In genomic region chrX:2121716-2122601, dm6 we compare ENCODE assay signal across 1 fruit fly cellular context.
TF ChIP-seq lines count a peak whose summit lies in the region.

No protein-coding gene starts in this region.

TF ChIP-seq in whole organism, embryonic, 481 proteins besides CTCF, POLR2A, EP300 and RAD21 (continued from another document):
- TF ChIP-seq Dek (tag; optimal IDR thresholded peaks at IDR 0.05; lab: Kevin White, UChicago) (peak; percentile 6), esg (GFP tag; conservative IDR thresholded peaks at IDR 0.05; lab: Robert Waterston, UW) (0 out of 2 replicates have a peak, but pooled peaks have one; percentile 6), CG2875 (GFP tag; optimal IDR thresholded peaks at IDR 0.05; lab: Kevin White, UChicago) (peak; percentile 15), Ets65A (GFP tag; lab: Kevin White, UChicago) (peak; percentile 92), CG7839 (tag; optimal IDR thresholded peaks at IDR 0.05; lab: Kevin White, UChicago) (peak; percentile 53), croc (GFP tag; conservative IDR thresholded peaks at IDR 0.05; lab: Robert Waterston, UW) (no peak), Pdp1 (GFP tag; optimal IDR thresholded peaks at IDR 0.05; lab: Kevin White, UChicago) (peak in 1 of 2 experiments; percentile 20), CG15696 (tag; optimal IDR thresholded peaks at IDR 0.05; lab: Kevin White, UChicago) (peak; percentile 27), vvl (GFP tag; IDR thresholded peaks at IDR 0.05; lab: Robert Waterston, UW) (peak; percentile 63; the same call in 1 of the 2 replicates), lmd (GFP tag; IDR thresholded peaks at IDR 0.05; lab: Robert Waterston, UW) (peak; percentile 47; the same call in 1 of the 2 replicates), Deaf1 (tag; optimal IDR thresholded peaks at IDR 0.05; lab: Kevin White, UChicago) (no peak), CG3407 (GFP tag; optimal IDR thresholded peaks at IDR 0.05; lab: Kevin White, UChicago) (peak; percentile 3), CG12659 (GFP tag; optimal IDR thresholded peaks at IDR 0.05; lab: Kevin White, UChicago) (no peak), Trl (optimal IDR thresholded peaks at IDR 0.05; lab: Kevin White, UChicago) (peak; percentile 31 to 51), Trl (GFP tag; optimal IDR thresholded peaks at IDR 0.05; lab: Kevin White, UChicago) (peak; percentile 31), C15 (GFP tag; IDR thresholded peaks at IDR 0.05; lab: Robert Waterston, UW) (no peak), CG17328 (GFP tag; IDR thresholded peaks at IDR 0.05; lab: Robert Waterston, UW) (0 out of 2 replicates have a peak, but pooled peaks have one; percentile 38), CG14441 (GFP tag; IDR thresholded peaks at IDR 0.05; lab: Robert Waterston, UW) (no peak), CG18764 (GFP tag; optimal IDR thresholded peaks at IDR 0.05; lab: Kevin White, UChicago) (no peak), gt (GFP tag; IDR thresholded peaks at IDR 0.05; lab: Robert Waterston, UW) (no peak), slbo (GFP tag; IDR thresholded peaks at IDR 0.05; lab: Robert Waterston, UW) (peak; percentile 24; the same call in 1 of the 2 replicates), CG8290 (GFP tag; optimal IDR thresholded peaks at IDR 0.05; lab: Kevin White, UChicago) (no peak), CG8290 (tag; optimal IDR thresholded peaks at IDR 0.05; lab: Kevin White, UChicago) (peak in 1 of 2 experiments; percentile 7), onecut (GFP tag; IDR thresholded peaks at IDR 0.05; lab: Robert Waterston, UW) (peak; percentile 6; the same call in 1 of the 2 replicates), CG9437 (GFP tag; optimal IDR thresholded peaks at IDR 0.05; lab: Kevin White, UChicago) (no peak), CG3281 (GFP tag; optimal IDR thresholded peaks at IDR 0.05; lab: Kevin White, UChicago) (no peak), CG6813 (GFP tag; optimal IDR thresholded peaks at IDR 0.05; lab: Kevin White, UChicago) (peak; percentile 34), CG34224 (GFP tag; IDR thresholded peaks at IDR 0.05; lab: Robert Waterston, UW; ENCODE audit: partially characterized antibody) (no peak), Hr3 (GFP tag; optimal IDR thresholded peaks at IDR 0.05; lab: Kevin White, UChicago) (peak; percentile 28), CG8944 (GFP tag; optimal IDR thresholded peaks at IDR 0.05; lab: Kevin White, UChicago) (no peak), zen2 (GFP tag; IDR thresholded peaks at IDR 0.05; lab: Robert Waterston, UW; ENCODE audit: partially characterized antibody) (no peak), HLHmδ (GFP tag; optimal IDR thresholded peaks at IDR 0.05; lab: Kevin White, UChicago) (no peak), CG18476 (GFP tag; optimal IDR thresholded peaks at IDR 0.05; lab: Kevin White, UChicago) (peak; percentile 8), CG7987 (GFP tag; optimal IDR thresholded peaks at IDR 0.05; lab: Kevin White, UChicago) (no peak), ken (GFP tag; IDR thresholded peaks at IDR 0.05; lab: Robert Waterston, UW) (peak; percentile 51; the same call in 1 of the 3 replicates), CG7928 (GFP tag; optimal IDR thresholded peaks at IDR 0.05; lab: Kevin White, UChicago) (no peak), CrebB (tag; optimal IDR thresholded peaks at IDR 0.05; lab: Kevin White, UChicago) (no peak), CG14860 (GFP tag; IDR thresholded peaks at IDR 0.05; lab: Robert Waterston, UW; ENCODE audit: partially characterized antibody) (no peak), D19A (tag; optimal IDR thresholded peaks at IDR 0.05; lab: Kevin White, UChicago) (peak; percentile 76), chn (GFP tag; optimal IDR thresholded peaks at IDR 0.05; lab: Kevin White, UChicago) (peak; percentile 19), nau (GFP tag; optimal IDR thresholded peaks at IDR 0.05; lab: Kevin White, UChicago) (no peak), so (GFP tag; IDR thresholded peaks at IDR 0.05; lab: Robert Waterston, UW) (no peak), org-1 (GFP tag; optimal IDR thresholded peaks at IDR 0.05; lab: Kevin White, UChicago) (peak; percentile 11), tio (GFP tag; optimal IDR thresholded peaks at IDR 0.05; lab: Kevin White, UChicago) (no peak), zfh1 (GFP tag; IDR thresholded peaks at IDR 0.05; lab: Robert Waterston, UW) (peak; percentile 36; the same call in 1 of the 3 replicates), Hsf (GFP tag; optimal IDR thresholded peaks at IDR 0.05; lab: Kevin White, UChicago) (peak; percentile 17), cg (GFP tag; optimal IDR thresholded peaks at IDR 0.05; lab: Kevin White, UChicago) (peak; percentile 9), Bdp1 (GFP tag; optimal IDR thresholded peaks at IDR 0.05; lab: Kevin White, UChicago) (no peak), CG1024 (GFP tag; IDR thresholded peaks at IDR 0.05; lab: Robert Waterston, UW) (peak; percentile 21; the same call in 1 of the 2 replicates), CG17829 (tag; optimal IDR thresholded peaks at IDR 0.05; lab: Kevin White, UChicago) (peak; percentile 45), CG13123 (GFP tag; optimal IDR thresholded peaks at IDR 0.05; lab: Kevin White, UChicago) (no peak), repo (GFP tag; optimal IDR thresholded peaks at IDR 0.05; lab: Kevin White, UChicago) (no peak), vnd (GFP tag; IDR thresholded peaks at IDR 0.05; lab: Robert Waterston, UW; ENCODE audit: partially characterized antibody) (no peak), chif (GFP tag; optimal IDR thresholded peaks at IDR 0.05; lab: Kevin White, UChicago) (peak in 1 of 2 experiments; percentile 38), dysf (GFP tag; IDR thresholded peaks at IDR 0.05; lab: Robert Waterston, UW) (0 out of 3 replicates have a peak, but pooled peaks have one; percentile 27), ap (GFP tag; IDR thresholded peaks at IDR 0.05; lab: Robert Waterston, UW) (no peak), CG10979 (tag; optimal IDR thresholded peaks at IDR 0.05; lab: Kevin White, UChicago) (peak; percentile 56), h (optimal IDR thresholded peaks at IDR 0.05; lab: Kevin White, UChicago) (no peak), CG14710 (tag; optimal IDR thresholded peaks at IDR 0.05; lab: Kevin White, UChicago) (peak; percentile 32), CG10267 (tag; optimal IDR thresholded peaks at IDR 0.05; lab: Kevin White, UChicago) (peak; percentile 33), CG12104 (GFP tag; optimal IDR thresholded peaks at IDR 0.05; lab: Kevin White, UChicago) (no peak), unc-4 (GFP tag; IDR thresholded peaks at IDR 0.05; lab: Robert Waterston, UW; ENCODE audit: partially characterized antibody) (no peak), CG30403 (GFP tag; optimal IDR thresholded peaks at IDR 0.05; lab: Kevin White, UChicago) (peak; percentile 18), CG11695 (GFP tag; IDR thresholded peaks at IDR 0.05; lab: Robert Waterston, UW) (0 out of 3 replicates have a peak, but pooled peaks have one; percentile 43), Ptx1 (GFP tag; IDR thresholded peaks at IDR 0.05; lab: Robert Waterston, UW) (peak; percentile 34; the same call in 1 of the 2 replicates), CG8089 (GFP tag; optimal IDR thresholded peaks at IDR 0.05; lab: Kevin White, UChicago) (no peak), row (GFP tag; IDR thresholded peaks at IDR 0.05; lab: Robert Waterston, UW) (peak; percentile 63), Mes4 (GFP tag; optimal IDR thresholded peaks at IDR 0.05; lab: Kevin White, UChicago) (peak; percentile 10), CG3163 (GFP tag; optimal IDR thresholded peaks at IDR 0.05; lab: Kevin White, UChicago) (peak; percentile 13), CG18619 (GFP tag; optimal IDR thresholded peaks at IDR 0.05; lab: Kevin White, UChicago) (peak; percentile 7), corto (GFP tag; optimal IDR thresholded peaks at IDR 0.05; lab: Kevin White, UChicago) (peak; percentile 44), grau (tag; optimal IDR thresholded peaks at IDR 0.05; lab: Kevin White, UChicago) (peak; percentile 96), dmrt99B (tag; optimal IDR thresholded peaks at IDR 0.05; lab: Kevin White, UChicago) (no peak), CG18262 (tag; optimal IDR thresholded peaks at IDR 0.05; lab: Kevin White, UChicago) (peak; percentile 67), CG12744 (GFP tag; optimal IDR thresholded peaks at IDR 0.05; lab: Kevin White, UChicago) (no peak), CG1529 (GFP tag; optimal IDR thresholded peaks at IDR 0.05; lab: Kevin White, UChicago) (peak; percentile 47), CG3838 (GFP tag; optimal IDR thresholded peaks at IDR 0.05; lab: Kevin White, UChicago) (no peak), Optix (GFP tag; IDR thresholded peaks at IDR 0.05; lab: Robert Waterston, UW) (no peak), Xbp1 (GFP tag; optimal IDR thresholded peaks at IDR 0.05; lab: Kevin White, UChicago) (peak; percentile 18), sisA (GFP tag; IDR thresholded peaks at IDR 0.05; lab: Robert Waterston, UW) (peak; percentile 47; the same call in 1 of the 2 replicates), Ssrp (tag; optimal IDR thresholded peaks at IDR 0.05; lab: Kevin White, UChicago) (peak; percentile 32), CG6689 (GFP tag; IDR thresholded peaks at IDR 0.05; lab: Robert Waterston, UW) (peak; percentile 54), salm (tag; optimal IDR thresholded peaks at IDR 0.05; lab: Kevin White, UChicago) (no peak), hkb (optimal IDR thresholded peaks at IDR 0.05; lab: Kevin White, UChicago) (no peak), hkb (GFP tag; IDR thresholded peaks at IDR 0.05; lab: Robert Waterston, UW) (peak; percentile 43; the same call in 1 of the 2 replicates), Fer3 (tag; optimal IDR thresholded peaks at IDR 0.05; lab: Kevin White, UChicago) (no peak), ab (GFP tag; optimal IDR thresholded peaks at IDR 0.05; lab: Kevin White, UChicago) (no peak), Drgx (GFP tag; IDR thresholded peaks at IDR 0.05; lab: Robert Waterston, UW) (peak; percentile 67), CG32532 (GFP tag; IDR thresholded peaks at IDR 0.05; lab: Robert Waterston, UW) (0 out of 2 replicates have a peak, but pooled peaks have one; percentile 22), Ada2b (GFP tag; IDR thresholded peaks at IDR 0.05; lab: Robert Waterston, UW) (peak; percentile 26; the same call in 1 of the 2 replicates), CG4820 (GFP tag; optimal IDR thresholded peaks at IDR 0.05; lab: Kevin White, UChicago) (peak; percentile 38), CG4424 (GFP tag; optimal IDR thresholded peaks at IDR 0.05; lab: Kevin White, UChicago) (peak; percentile 50), Dll (GFP tag; IDR thresholded peaks at IDR 0.05; lab: Robert Waterston, UW; ENCODE audit: partially characterized antibody) (no peak), CG1603 (tag; optimal IDR thresholded peaks at IDR 0.05; lab: Kevin White, UChicago) (peak; percentile 70), odd (GFP tag; optimal IDR thresholded peaks at IDR 0.05; lab: Kevin White, UChicago) (peak; percentile 15), CG32772 (GFP tag; IDR thresholded peaks at IDR 0.05; lab: Robert Waterston, UW) (0 out of 2 replicates have a peak, but pooled peaks have one; percentile 18), CG1832 (GFP tag; optimal IDR thresholded peaks at IDR 0.05; lab: Kevin White, UChicago) (peak; percentile 72), pnt (GFP tag; optimal IDR thresholded peaks at IDR 0.05; lab: Kevin White, UChicago) (peak; percentile 36), CG4404 (GFP tag; IDR thresholded peaks at IDR 0.05; lab: Robert Waterston, UW) (no peak), CG6175 (GFP tag; IDR thresholded peaks at IDR 0.05; lab: Robert Waterston, UW) (no peak), CG4707 (GFP tag; optimal IDR thresholded peaks at IDR 0.05; lab: Kevin White, UChicago) (no peak), chm (GFP tag; IDR thresholded peaks at IDR 0.05; lab: Robert Waterston, UW) (peak; percentile 35; the same call in 1 of the 2 replicates), peb (GFP tag; IDR thresholded peaks at IDR 0.05; lab: Robert Waterston, UW) (0 out of 2 replicates have a peak, but pooled peaks have one; percentile 34), sob (GFP tag; IDR thresholded peaks at IDR 0.05; lab: Robert Waterston, UW) (no peak), Xrp1 (GFP tag; IDR thresholded peaks at IDR 0.05; lab: Robert Waterston, UW) (peak; percentile 32; the same call in 1 of the 2 replicates), Med (GFP tag; lab: Kevin White, UChicago) (peak; percentile 84)
